Fruit fly (Drosophila melanogaster) whole organism, prepupa: ENCODE results near the gene aqrs.

Experiments used
- Blimp-1 ChIP-seq: fragments of 200-800 bp; sonication (Bioruptor generic); optimal IDR thresholded peaks from 3 replicates; lab custom pipeline; 2017; ENCODE audit warnings: missing biosample characterization, missing genetic modification characterization, mild to moderate bottlenecking, moderate library complexity, missing genetic modification reagents
- CG10631 ChIP-seq: fragments of 200-800 bp; sonication (Bioruptor generic); optimal IDR thresholded peaks from 2 replicates; lab custom pipeline; 2016; ENCODE audit warnings: missing biosample characterization, missing genetic modification characterization
- CG11294 ChIP-seq: fragments of 200-800 bp; sonication (Bioruptor generic); IDR thresholded peaks from 2 replicates; pipeline ENCODE4 v1.3.6; 2022; ENCODE audit warnings: missing biosample characterization, missing genetic modification characterization
- CG11762 ChIP-seq: fragments of 200-800 bp; sonication (Bioruptor generic); optimal IDR thresholded peaks from 3 replicates; lab custom pipeline; 2016; ENCODE audit warnings: missing biosample characterization, missing genetic modification characterization; ENCODE audit not compliant: insufficient read depth
- CG11902 ChIP-seq: fragments of 200-800 bp; sonication (Bioruptor generic); optimal IDR thresholded peaks from 3 replicates; lab custom pipeline; 2016; ENCODE audit warnings: missing biosample characterization, missing genetic modification characterization
- CG1621 ChIP-seq: fragments of 200-800 bp; sonication (Bioruptor generic); optimal IDR thresholded peaks from 3 replicates; lab custom pipeline; 2018; ENCODE audit warnings: missing biosample characterization, mild to moderate bottlenecking, missing genetic modification characterization
- CG16779 ChIP-seq: fragments of 200-800 bp; sonication (Bioruptor generic); optimal IDR thresholded peaks from 3 replicates; lab custom pipeline; 2017; ENCODE audit warnings: missing biosample characterization, mild to moderate bottlenecking, missing genetic modification characterization
- CG31627 ChIP-seq: fragments of 200-800 bp; sonication (Bioruptor generic); optimal IDR thresholded peaks from 3 replicates; lab custom pipeline; 2016; ENCODE audit warnings: missing biosample characterization, missing genetic modification characterization
- CG34406 ChIP-seq: fragments of 200-800 bp; sonication (Bioruptor generic); optimal IDR thresholded peaks from 3 replicates; lab custom pipeline; 2016; ENCODE audit warnings: missing biosample characterization, missing genetic modification characterization
- CG3919 ChIP-seq: fragments of 200-800 bp; sonication (Bioruptor generic); optimal IDR thresholded peaks from 3 replicates; lab custom pipeline; 2016; ENCODE audit warnings: missing biosample characterization, missing genetic modification characterization
- CG6808 ChIP-seq: fragments of 200-800 bp; sonication (Bioruptor generic); optimal IDR thresholded peaks from 3 replicates; lab custom pipeline; 2017; ENCODE audit warnings: missing biosample characterization, missing genetic modification characterization, mild to moderate bottlenecking, moderate library complexity, missing genetic modification reagents
- CG7368 ChIP-seq: fragments of 200-800 bp; sonication (Bioruptor generic); optimal IDR thresholded peaks from 3 replicates; lab custom pipeline; 2016; ENCODE audit warnings: missing biosample characterization, missing genetic modification characterization
- CG8319 ChIP-seq: fragments of 200-800 bp; sonication (Bioruptor generic); optimal IDR thresholded peaks from 3 replicates; lab custom pipeline; 2016; ENCODE audit warnings: missing biosample characterization, missing genetic modification characterization
- CG9139 ChIP-seq: fragments of 200-800 bp; sonication (Bioruptor generic); optimal IDR thresholded peaks from 3 replicates; lab custom pipeline; 2017; ENCODE audit warnings: missing biosample characterization, mild to moderate bottlenecking, missing genetic modification characterization
- Eip75B ChIP-seq: fragments of 200-800 bp; sonication (Bioruptor generic); optimal IDR thresholded peaks from 3 replicates; lab custom pipeline; 2016; ENCODE audit warnings: missing biosample characterization, missing genetic modification characterization
- Eip93F ChIP-seq: fragments of 200-800 bp; sonication (Bioruptor generic); optimal IDR thresholded peaks from 2 replicates; lab custom pipeline; 2016; ENCODE audit warnings: missing biosample characterization, mild to moderate bottlenecking, missing genetic modification characterization
- Ets21C ChIP-seq: fragments of 200-800 bp; sonication (Bioruptor generic); optimal IDR thresholded peaks from 3 replicates; lab custom pipeline; 2016; ENCODE audit warnings: missing biosample characterization, missing genetic modification characterization
- Ets96B ChIP-seq: fragments of 200-800 bp; optimal IDR thresholded peaks from 2 replicates; lab custom pipeline; 2019; ENCODE audit warnings: missing biosample characterization, mild to moderate bottlenecking, missing genetic modification characterization, moderate library complexity
- Gug ChIP-seq: fragments of 200-800 bp; sonication (Bioruptor generic); IDR thresholded peaks from 2 replicates; pipeline ENCODE4 v1.3.6; 2022; ENCODE audit warnings: missing biosample characterization, missing genetic modification characterization
- Hr38 ChIP-seq: sonication (Bioruptor generic); optimal IDR thresholded peaks from 2 replicates; lab custom pipeline; 2016; ENCODE audit warnings: missing biosample characterization, missing genetic modification characterization
- Hr39 ChIP-seq: fragments of 200-800 bp; sonication (Bioruptor generic); optimal IDR thresholded peaks from 2 replicates; lab custom pipeline; 2016; ENCODE audit warnings: missing biosample characterization, missing genetic modification characterization
- Hr4 ChIP-seq: fragments of 200-800 bp; sonication (Bioruptor generic); optimal IDR thresholded peaks from 3 replicates; lab custom pipeline; 2016; ENCODE audit warnings: missing biosample characterization, missing genetic modification characterization
- Lpt ChIP-seq: fragments of 200-800 bp; sonication (Bioruptor generic); optimal IDR thresholded peaks from 3 replicates; lab custom pipeline; 2016; ENCODE audit warnings: missing biosample characterization, missing genetic modification characterization
- Met ChIP-seq: fragments of 200-800 bp; sonication (Bioruptor generic); optimal IDR thresholded peaks from 3 replicates; lab custom pipeline; 2016; ENCODE audit warnings: missing biosample characterization, missing genetic modification characterization
- Smox ChIP-seq: fragments of 200-800 bp; sonication (Bioruptor generic); optimal IDR thresholded peaks from 3 replicates; lab custom pipeline; 2016; ENCODE audit warnings: missing biosample characterization, missing genetic modification characterization
- Sox102F ChIP-seq: fragments of 200-800 bp; sonication (Bioruptor generic); optimal IDR thresholded peaks from 2 replicates; lab custom pipeline; 2016; ENCODE audit warnings: missing biosample characterization, mild to moderate bottlenecking, missing genetic modification characterization
- Sox14 ChIP-seq: fragments of 200-800 bp; sonication (Bioruptor generic); optimal IDR thresholded peaks from 3 replicates; lab custom pipeline; 2016; ENCODE audit warnings: missing biosample characterization, missing genetic modification characterization
- Sox15 ChIP-seq: fragments of 200-800 bp; sonication (Bioruptor generic); optimal IDR thresholded peaks from 3 replicates; lab custom pipeline; 2016; ENCODE audit warnings: missing biosample characterization, missing genetic modification characterization
- acj6 ChIP-seq: fragments of 200-800 bp; sonication (Bioruptor generic); optimal IDR thresholded peaks from 3 replicates; lab custom pipeline; 2016; ENCODE audit warnings: missing biosample characterization, missing genetic modification characterization
- dac ChIP-seq: fragments of 200-800 bp; sonication (Bioruptor generic); optimal IDR thresholded peaks from 2 replicates; lab custom pipeline; 2017; ENCODE audit warnings: missing biosample characterization, mild to moderate bottlenecking, missing genetic modification characterization
- dsx ChIP-seq: fragments of 200-800 bp; optimal IDR thresholded peaks from 3 replicates; lab custom pipeline; 2019; ENCODE audit warnings: missing biosample characterization, mild to moderate bottlenecking, missing genetic modification characterization, moderate library complexity; ENCODE audit not compliant: poor library complexity, severe bottlenecking
- eg ChIP-seq: fragments of 200-800 bp; sonication (Bioruptor generic); IDR thresholded peaks from 3 replicates; pipeline ENCODE4 v1.3.6; 2022; ENCODE audit warnings: missing biosample characterization, missing genetic modification characterization
- esn ChIP-seq: fragments of 200-800 bp; sonication (Bioruptor generic); optimal IDR thresholded peaks from 2 replicates; lab custom pipeline; 2016; ENCODE audit warnings: missing biosample characterization, mild to moderate bottlenecking, missing genetic modification characterization, moderate library complexity
- fd85E ChIP-seq: fragments of 200-800 bp; sonication (Bioruptor generic); optimal IDR thresholded peaks from 3 replicates; lab custom pipeline; 2016; ENCODE audit warnings: missing biosample characterization, missing genetic modification characterization
- fkh ChIP-seq: fragments of 200-800 bp; sonication (Bioruptor generic); optimal IDR thresholded peaks from 3 replicates; lab custom pipeline; 2017; ENCODE audit warnings: missing biosample characterization, mild to moderate bottlenecking, missing genetic modification characterization, moderate library complexity
- lz ChIP-seq: fragments of 200-800 bp; sonication (Bioruptor generic); optimal IDR thresholded peaks from 3 replicates; lab custom pipeline; 2016; ENCODE audit warnings: missing biosample characterization, missing genetic modification characterization
- salr ChIP-seq, 2 experiments: fragments of 200-800 bp; sonication (Bioruptor generic); optimal IDR thresholded peaks; 3 replicates each; lab custom pipeline; 2016 to 2018; ENCODE audit warnings: missing biosample characterization in 2 of 2, missing genetic modification characterization in 2 of 2, mild to moderate bottlenecking in 1 of 2
- spab ChIP-seq: fragments of 200-800 bp; sonication (Bioruptor generic); optimal IDR thresholded peaks from 2 replicates; lab custom pipeline; 2017; ENCODE audit warnings: missing biosample characterization, mild to moderate bottlenecking, missing genetic modification characterization, missing genetic modification reagents
- vri ChIP-seq: fragments of 200-800 bp; sonication (Bioruptor generic); optimal IDR thresholded peaks from 3 replicates; lab custom pipeline; 2016; ENCODE audit warnings: missing biosample characterization, mild to moderate bottlenecking, missing genetic modification characterization

Gene aqrs

dm6 chr3R:28789317-28789716, 31.3 kb upstream of the aqrs start, which contains the start of gene CG34295:
Gene CG34295, plus strand, starts transcription at chr3R:28789617.
- no peak for TF ChIP-seq Hr39
- TF ChIP-seq Sox102F (GFP tag; lab: Kevin White, UChicago) = no peak
- TF ChIP-seq Hr4 = no peak
- no peak for TF ChIP-seq CG34406 (GFP tag; lab: Kevin White, UChicago)
- TF ChIP-seq dsx = no peak
- no peak for TF ChIP-seq vri (GFP tag; lab: Kevin White, UChicago)
- TF ChIP-seq CG6808 (GFP tag; lab: Kevin White, UChicago) = no peak
- TF ChIP-seq CG11294 = no peak
- TF ChIP-seq Lpt (GFP tag; lab: Kevin White, UChicago) = no peak
- no peak for TF ChIP-seq CG1621 (tag; lab: Kevin White, UChicago)
- TF ChIP-seq Eip93F (GFP tag; lab: Kevin White, UChicago) = no peak

dm6 chr3R:28775703-28776102, 17.7 kb upstream of the aqrs start:
- no peak for TF ChIP-seq Blimp-1 (GFP tag; lab: Kevin White, UChicago)
- no peak for TF ChIP-seq CG7368 (GFP tag; lab: Kevin White, UChicago)
- TF ChIP-seq CG10631 (GFP tag; lab: Kevin White, UChicago) = no peak
- TF ChIP-seq eg (GFP tag; lab: Robert Waterston, UW) = no peak
- no peak for TF ChIP-seq Sox14 (GFP tag; lab: Kevin White, UChicago)
- no peak for TF ChIP-seq lz (GFP tag; lab: Kevin White, UChicago)
- TF ChIP-seq fd85E (GFP tag; lab: Kevin White, UChicago) = no peak
- no peak for TF ChIP-seq Sox15 (GFP tag; lab: Kevin White, UChicago)
- TF ChIP-seq CG9139 (GFP tag; lab: Kevin White, UChicago) = no peak
- TF ChIP-seq CG3919 (GFP tag; lab: Kevin White, UChicago) = no peak
- no peak for TF ChIP-seq Smox (GFP tag; lab: Kevin White, UChicago)
- no peak for TF ChIP-seq CG8319 (GFP tag; lab: Kevin White, UChicago)
- TF ChIP-seq spab (GFP tag; lab: Kevin White, UChicago) = no peak
- TF ChIP-seq Gug = no peak
- no peak for TF ChIP-seq Hr38 (GFP tag; lab: Kevin White, UChicago)
- no peak for TF ChIP-seq Met (GFP tag; lab: Kevin White, UChicago)
- TF ChIP-seq CG11762 (GFP tag; lab: Kevin White, UChicago) = no peak
- no peak for TF ChIP-seq esn
- TF ChIP-seq Eip75B (GFP tag; lab: Kevin White, UChicago) = no peak
- TF ChIP-seq salr (GFP tag; optimal IDR thresholded peaks at IDR 0.05; lab: Kevin White, UChicago) = no peak

dm6 chr3R:28756879-28757278, 1.2 kb downstream of the aqrs start, which contains the start of gene CG9997:
Gene CG9997, minus strand, starts transcription at chr3R:28756979.
- TF ChIP-seq dsx = no peak
- TF ChIP-seq CG6808 (GFP tag; lab: Kevin White, UChicago) = no peak
- TF ChIP-seq fkh (GFP tag; lab: Kevin White, UChicago) = no peak
- TF ChIP-seq CG8319 (GFP tag; lab: Kevin White, UChicago) = no peak
- TF ChIP-seq CG11902 (GFP tag; lab: Kevin White, UChicago) = no peak
- TF ChIP-seq acj6 = no peak
- no peak for TF ChIP-seq Hr4
- no peak for TF ChIP-seq CG31627 (GFP tag; lab: Kevin White, UChicago)
- no peak for TF ChIP-seq fd85E (GFP tag; lab: Kevin White, UChicago)
- no peak for TF ChIP-seq CG34406 (GFP tag; lab: Kevin White, UChicago)
- no peak for TF ChIP-seq esn
- no peak for TF ChIP-seq Eip75B (GFP tag; lab: Kevin White, UChicago)
- no peak for TF ChIP-seq dac (GFP tag; lab: Kevin White, UChicago)
- no peak for TF ChIP-seq Ets21C (GFP tag; lab: Kevin White, UChicago)
- no peak for TF ChIP-seq Ets96B (tag; lab: Kevin White, UChicago)
- no peak for TF ChIP-seq CG16779
